Fruit fly (Drosophila melanogaster): Measurements from ENCODE around the gene Syx17.
A peak's percentile ranks its signal among the peaks of the same experiment; 100 is the strongest.

The Syx17 gene

dm6 chr3L:4363887-4364794, 39.1 kb upstream of the Syx17 start, which contains the start of the genes Cip4 and mRpS6 (continued):
- no peak for TF ChIP-seq nerfin-1 (tag; optimal IDR thresholded peaks at IDR 0.05)
- peak; percentile 39; the same call in 1 of the 3 replicates for TF ChIP-seq HLH4C (GFP tag; IDR thresholded peaks at IDR 0.05; ENCODE audit: partially characterized antibody)
- TF ChIP-seq CG1603 (tag; optimal IDR thresholded peaks at IDR 0.05): peak; percentile 32
- TF ChIP-seq hb (GFP tag; IDR thresholded peaks at IDR 0.05; ENCODE audit: partially characterized antibody): no peak
- peak; percentile 38; the same call in 1 of the 3 replicates for TF ChIP-seq CG17361 (GFP tag; IDR thresholded peaks at IDR 0.05)
- no peak for TF ChIP-seq CG11504 (tag; optimal IDR thresholded peaks at IDR 0.05)
- peak; percentile 20 for TF ChIP-seq wek (GFP tag; optimal IDR thresholded peaks at IDR 0.05)
- TF ChIP-seq emc (GFP tag; optimal IDR thresholded peaks at IDR 0.05): no peak
- peak; percentile 59; the same call in 1 of the 2 replicates for TF ChIP-seq klu (GFP tag; IDR thresholded peaks at IDR 0.05)
- TF ChIP-seq fd96Cb (tag; optimal IDR thresholded peaks at IDR 0.05): no peak
- no peak for TF ChIP-seq Antp (GFP tag; optimal IDR thresholded peaks at IDR 0.05)
- TF ChIP-seq CG3281 (GFP tag; optimal IDR thresholded peaks at IDR 0.05): peak; percentile 6
- TF ChIP-seq Scr (GFP tag; IDR thresholded peaks at IDR 0.05; ENCODE audit: partially characterized antibody): no peak
- no peak for TF ChIP-seq ind (GFP tag; optimal IDR thresholded peaks at IDR 0.05)
- peak; percentile 87 for TF ChIP-seq CG13775 (GFP tag; optimal IDR thresholded peaks at IDR 0.05)
- TF ChIP-seq Nf-YC (tag; optimal IDR thresholded peaks at IDR 0.05): peak; percentile 35
- no peak for TF ChIP-seq CG5245 (GFP tag; optimal IDR thresholded peaks at IDR 0.05)
- peak; percentile 90 for TF ChIP-seq H2.0 (GFP tag; IDR thresholded peaks at IDR 0.05)
- TF ChIP-seq rib (GFP tag; IDR thresholded peaks at IDR 0.05): peak; percentile 53
- TF ChIP-seq CG18619 (GFP tag; optimal IDR thresholded peaks at IDR 0.05): peak; percentile 80
- 0 out of 3 replicates have a peak, but pooled peaks have one; percentile 55 for TF ChIP-seq C15 (GFP tag; IDR thresholded peaks at IDR 0.05)
- peak; percentile 27 for TF ChIP-seq Sox100B (GFP tag; optimal IDR thresholded peaks at IDR 0.05)
- peak; percentile 57 for TF ChIP-seq dati (GFP tag; IDR thresholded peaks at IDR 0.05)
- TF ChIP-seq CG7963 (GFP tag; IDR thresholded peaks at IDR 0.05; ENCODE audit: partially characterized antibody): 0 out of 3 replicates have a peak, but pooled peaks have one; percentile 34
- no peak for TF ChIP-seq CG8089 (GFP tag; optimal IDR thresholded peaks at IDR 0.05)
- peak; percentile 53 for TF ChIP-seq nom (GFP tag; optimal IDR thresholded peaks at IDR 0.05)
- TF ChIP-seq CG30020 (tag; optimal IDR thresholded peaks at IDR 0.05): peak; percentile 68
- peak; percentile 65 for TF ChIP-seq kay (GFP tag; optimal IDR thresholded peaks at IDR 0.05)
- TF ChIP-seq ap (GFP tag; IDR thresholded peaks at IDR 0.05): peak; percentile 83
- TF ChIP-seq Chrac-16 (GFP tag; optimal IDR thresholded peaks at IDR 0.05): peak; percentile 82
- peak; percentile 56 for TF ChIP-seq chn (GFP tag; optimal IDR thresholded peaks at IDR 0.05)
- TF ChIP-seq Blimp-1 (GFP tag; optimal IDR thresholded peaks at IDR 0.05): no peak
- TF ChIP-seq CG13287 (GFP tag; IDR thresholded peaks at IDR 0.05; ENCODE audit: partially characterized antibody): peak; percentile 49
- peak; percentile 72 for TF ChIP-seq CG2712 (tag; optimal IDR thresholded peaks at IDR 0.05)
- TF ChIP-seq ATbp (GFP tag; optimal IDR thresholded peaks at IDR 0.05): peak; percentile 69
- TF ChIP-seq CG14965 (GFP tag; optimal IDR thresholded peaks at IDR 0.05; ENCODE audit: borderline replicate concordance): no peak
- peak; percentile 81 for TF ChIP-seq CG15601 (tag; optimal IDR thresholded peaks at IDR 0.05)
- peak; percentile 42 for TF ChIP-seq CG12769 (tag; optimal IDR thresholded peaks at IDR 0.05)
- peak; percentile 79 for TF ChIP-seq CG9797 (GFP tag; optimal IDR thresholded peaks at IDR 0.05)
- peak; percentile 57; the same call in 1 of the 2 replicates for TF ChIP-seq NFAT (GFP tag; IDR thresholded peaks at IDR 0.05)
- TF ChIP-seq CG10462 (GFP tag; optimal IDR thresholded peaks at IDR 0.05): peak; percentile 76
- TF ChIP-seq stc (GFP tag; IDR thresholded peaks at IDR 0.05): peak; percentile 71
- TF ChIP-seq lola (GFP tag; optimal IDR thresholded peaks at IDR 0.05): peak in 1 of 3 experiments; percentile 80
- peak; percentile 75 for TF ChIP-seq dmrt11E (tag; optimal IDR thresholded peaks at IDR 0.05)
- no peak for TF ChIP-seq CG16863 (GFP tag; optimal IDR thresholded peaks at IDR 0.05)
- peak; percentile 79 for TF ChIP-seq CG14441 (GFP tag; IDR thresholded peaks at IDR 0.05)
- peak; percentile 46 for TF ChIP-seq Adf1 (GFP tag; IDR thresholded peaks at IDR 0.05)
